Worm (Caenorhabditis elegans) whole organism, mixed stage, embryonic: ENCODE measurements around the gene clec-36.

ENCODE experiments used
- bed-3 ChIP-seq: fragments of 200-800 bp; sonication (Bioruptor generic); optimal IDR thresholded peaks from 3 replicates; lab custom pipeline; 2018; ENCODE audit warnings: mild to moderate bottlenecking, missing genetic modification characterization, moderate library complexity, missing compliant biosample characterization
- blmp-1 ChIP-seq: fragments of 150-350 bp; optimal IDR thresholded peaks from 2 replicates; lab custom pipeline; 2014; ENCODE audit warnings: missing biosample characterization, missing genetic modification characterization
- ces-1 ChIP-seq: fragments of 150-350 bp; optimal IDR thresholded peaks from 2 replicates; lab custom pipeline; 2014; ENCODE audit warnings: missing biosample characterization, missing genetic modification reagents, missing genetic modification characterization
- cnd-1 ChIP-seq: fragments of 200-800 bp; sonication (Bioruptor generic); optimal IDR thresholded peaks from 2 replicates; lab custom pipeline; 2018; ENCODE audit warnings: mild to moderate bottlenecking, missing genetic modification characterization, missing compliant biosample characterization
- drap-1 ChIP-seq: fragments of 200-800 bp; sonication (Bioruptor generic); optimal IDR thresholded peaks from 3 replicates; lab custom pipeline; 2018; ENCODE audit warnings: mild to moderate bottlenecking, missing genetic modification characterization, missing compliant biosample characterization
- lin-13 ChIP-seq: fragments of 150-350 bp; optimal IDR thresholded peaks from 2 replicates; lab custom pipeline; 2014; ENCODE audit warnings: missing biosample characterization, missing genetic modification characterization
- nhr-12 ChIP-seq: fragments of 150-350 bp; optimal IDR thresholded peaks from 2 replicates; lab custom pipeline; 2014; ENCODE audit warnings: missing biosample characterization, missing genetic modification characterization
- nhr-237 ChIP-seq: fragments of 150-350 bp; optimal IDR thresholded peaks from 2 replicates; lab custom pipeline; 2014; ENCODE audit warnings: missing biosample characterization, missing genetic modification characterization
- nhr-28 ChIP-seq: fragments of 150-350 bp; optimal IDR thresholded peaks from 2 replicates; lab custom pipeline; 2014; ENCODE audit warnings: missing biosample characterization, missing genetic modification characterization
- nhr-76 ChIP-seq: sonication (generic microtip); optimal IDR thresholded peaks from 2 replicates; lab custom pipeline; 2017; ENCODE audit warnings: missing biosample characterization, missing genetic modification characterization
- pha-4 ChIP-seq: fragments of 150-350 bp; optimal IDR thresholded peaks from 2 replicates; lab custom pipeline; 2018; ENCODE audit warnings: missing biosample characterization, missing genetic modification reagents, missing genetic modification characterization
- unc-39 ChIP-seq: fragments of 150-350 bp; optimal IDR thresholded peaks from 2 replicates; lab custom pipeline; 2014; ENCODE audit warnings: missing biosample characterization, missing genetic modification characterization
- ztf-11 ChIP-seq: fragments of 150-350 bp; optimal IDR thresholded peaks from 2 replicates; lab custom pipeline; 2014; ENCODE audit warnings: missing biosample characterization, missing genetic modification characterization

DNA sequence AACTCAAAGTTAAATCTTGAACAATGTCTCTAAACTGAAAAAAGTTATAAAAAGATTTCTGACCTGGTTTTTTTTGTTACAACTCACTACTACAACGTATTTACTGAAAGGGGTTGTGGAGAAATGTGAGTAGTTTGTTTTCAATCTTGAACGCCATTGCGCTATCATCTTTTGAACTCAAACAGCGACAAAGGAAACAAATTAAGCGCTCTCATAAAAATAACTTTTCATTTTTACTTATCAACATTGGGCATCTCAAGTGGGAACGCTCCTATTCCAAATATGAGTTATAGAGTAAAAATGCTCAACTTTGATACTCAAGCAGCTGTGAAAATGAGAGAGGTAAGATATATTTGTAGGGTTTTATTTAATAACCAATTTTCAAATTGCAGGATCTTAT is 45.0 kb upstream of the clec-36 start, which contains the start of gene F09C6.15:
- TF ChIP-seq cnd-1, result no peak
- no peak for TF ChIP-seq nhr-28 (tag; lab: Kevin White, UChicago)
- TF ChIP-seq blmp-1 (tag; lab: Kevin White, UChicago), result no peak
- TF ChIP-seq drap-1 (GFP tag; lab: Kevin White, UChicago), result no peak
- no peak for TF ChIP-seq ztf-11 (tag; lab: Kevin White, UChicago)
- TF ChIP-seq unc-39 (tag; lab: Kevin White, UChicago), result no peak
- TF ChIP-seq pha-4 (tag; lab: Kevin White, UChicago), result no peak
- no peak for TF ChIP-seq nhr-76 (tag; lab: Kevin White, UChicago)
- TF ChIP-seq nhr-237 (tag; lab: Kevin White, UChicago), result no peak
- TF ChIP-seq lin-13 (tag; lab: Kevin White, UChicago), result no peak
- TF ChIP-seq nhr-12 (tag; lab: Kevin White, UChicago), result no peak
- no peak for TF ChIP-seq bed-3
- TF ChIP-seq ces-1 (GFP tag; lab: Kevin White, UChicago), result no peak
